Fruit fly (Drosophila melanogaster) Kc167 (cell line): ENCODE measurements around the gene Aduk.

Source experiments
- Myc ChIP-seq: fragments of >200 bp; optimal IDR thresholded peaks from 2 replicates; lab custom pipeline; 2017; ENCODE audit warnings: missing external identifiers
- Sin3A ChIP-seq: fragments of >200 bp; optimal IDR thresholded peaks from 2 replicates; lab custom pipeline; 2018; ENCODE audit warnings: missing external identifiers
- h ChIP-seq: fragments of >200 bp; optimal IDR thresholded peaks from 3 replicates; lab custom pipeline; 2018; ENCODE audit warnings: missing external identifiers
- insv ChIP-seq: fragments of >200 bp; optimal IDR thresholded peaks from 3 replicates; lab custom pipeline; 2018; ENCODE audit warnings: missing external identifiers
- psq ChIP-seq: fragments of >200 bp; optimal IDR thresholded peaks from 2 replicates; lab custom pipeline; 2017; ENCODE audit warnings: missing external identifiers
- ttk ChIP-seq: sonication (Bioruptor generic); optimal IDR thresholded peaks from 2 replicates; lab custom pipeline; 2017; ENCODE audit warnings: missing external identifiers

Gene Aduk

DNA sequence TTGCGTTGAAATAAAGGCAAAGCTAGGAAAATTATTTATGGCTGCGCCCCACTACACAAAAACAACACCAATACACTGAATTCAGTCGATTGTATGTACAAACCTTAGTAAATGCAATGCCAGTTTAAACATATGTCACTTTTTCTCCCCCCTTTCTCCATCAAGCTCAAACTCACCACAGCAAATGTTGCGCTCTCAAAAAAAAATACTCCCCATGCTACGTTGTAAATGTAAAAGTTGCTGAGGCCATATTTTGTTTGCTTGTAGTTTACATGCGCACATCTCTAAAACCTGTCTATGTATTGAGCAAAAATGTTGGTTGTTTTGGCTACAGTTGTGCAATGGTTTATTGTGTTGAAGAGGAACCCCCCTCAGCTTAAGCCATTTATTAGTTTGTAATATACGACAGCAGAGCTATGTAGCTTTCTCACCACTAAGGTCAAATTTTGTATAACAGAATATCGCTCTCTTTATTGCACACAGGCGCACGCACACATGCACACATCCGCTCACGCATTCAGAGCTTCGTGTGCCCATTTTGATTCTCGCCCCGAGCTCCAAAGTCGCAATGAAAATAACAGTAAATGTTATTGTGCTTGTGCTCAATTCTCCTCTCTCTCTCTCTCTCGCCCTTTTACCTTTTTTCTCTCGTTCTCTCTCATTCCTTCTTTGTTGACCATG is 18.2 kb upstream of the Aduk start:
- TF ChIP-seq Myc (no peak), psq (lab: Kevin White, UChicago) (no peak), insv (lab: Kevin White, UChicago) (no peak), ttk (no peak), Sin3A (lab: Kevin White, UChicago) (no peak), h (lab: Kevin White, UChicago) (no peak)

DNA sequence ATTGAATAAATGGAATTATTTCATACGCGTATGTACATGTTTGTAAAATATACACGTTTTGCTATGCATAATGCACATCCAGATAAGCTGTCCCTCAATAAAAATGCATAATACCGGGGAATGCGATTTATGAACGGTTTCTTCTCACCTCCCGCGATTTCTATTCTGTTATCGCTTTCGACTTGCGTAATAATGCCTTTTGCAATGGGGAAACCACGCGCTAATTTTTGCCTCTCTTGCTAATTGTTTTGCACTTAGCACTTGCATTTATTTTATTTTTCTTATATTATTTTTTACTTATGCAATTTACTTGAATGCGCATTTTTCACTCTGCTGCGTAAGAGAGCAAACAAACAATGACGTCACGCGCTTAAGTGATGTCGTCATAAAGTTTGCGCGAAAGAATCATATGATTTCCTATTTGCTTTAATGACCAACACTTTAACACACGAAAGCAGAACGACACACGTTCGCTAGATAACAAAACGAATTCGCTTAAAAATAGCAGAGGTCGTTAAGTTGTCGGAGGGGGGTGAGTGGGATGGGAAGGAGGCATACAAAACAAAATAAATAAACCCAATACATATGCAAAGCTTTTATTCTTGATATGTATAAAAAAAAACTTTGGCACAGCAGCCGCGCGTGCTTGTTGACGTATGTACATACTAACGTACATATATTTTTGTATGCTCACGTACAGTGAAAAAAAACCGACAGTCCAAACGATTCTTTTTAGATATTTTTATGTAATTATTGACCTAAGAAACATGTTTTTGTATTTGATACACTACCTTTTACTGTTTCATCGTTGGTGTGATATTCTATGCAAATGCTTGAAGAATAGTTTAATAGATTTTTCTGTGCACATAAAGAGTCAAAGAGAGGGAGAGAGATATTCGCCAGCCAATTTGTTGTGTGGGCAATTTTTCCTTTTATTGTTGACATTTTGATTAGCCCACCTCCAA is 17.2 kb upstream of the Aduk start:
- no peak for TF ChIP-seq psq (lab: Kevin White, UChicago)
- TF ChIP-seq insv (lab: Kevin White, UChicago) = no peak
- TF ChIP-seq Sin3A (lab: Kevin White, UChicago) = no peak

DNA sequence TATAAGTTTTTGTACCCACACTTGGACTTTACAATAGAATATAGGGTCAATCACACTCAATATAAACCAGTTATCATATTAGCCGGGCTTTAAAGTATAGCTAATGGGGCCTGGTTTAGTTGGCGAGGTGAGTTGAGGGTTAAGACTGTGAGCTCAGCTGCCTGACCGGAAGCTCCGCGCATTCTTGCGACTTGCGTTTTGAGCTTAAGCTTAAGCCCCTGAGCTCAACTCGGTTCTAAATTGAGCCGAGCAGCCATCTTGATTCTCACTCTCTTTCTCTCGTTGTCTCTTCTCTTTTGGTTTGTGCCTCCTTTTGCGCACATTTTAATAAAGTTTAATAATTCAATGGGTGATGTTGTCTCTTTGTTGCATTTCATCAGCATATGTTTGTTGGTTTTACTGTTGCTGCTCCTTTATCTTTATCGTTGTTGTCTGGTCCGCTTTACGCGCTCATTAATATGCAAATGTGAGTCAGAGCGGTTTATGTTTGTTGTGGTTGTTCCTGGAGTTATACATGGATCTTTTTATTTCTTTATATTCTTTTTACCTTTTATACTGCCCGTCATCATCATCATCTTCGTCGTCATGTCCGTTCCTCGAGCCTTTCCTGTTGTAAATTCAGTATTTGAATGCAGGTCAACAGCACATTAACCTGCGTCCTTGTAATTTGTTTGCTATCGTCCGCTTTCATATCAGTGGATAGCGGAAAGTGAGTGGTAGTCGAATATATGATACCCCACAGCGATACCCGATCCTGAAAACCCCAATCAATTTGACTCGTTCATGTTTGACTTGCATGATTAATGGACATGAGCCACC is 16.3 kb upstream of the Aduk start:
- TF ChIP-seq insv (lab: Kevin White, UChicago) = no peak
- no peak for TF ChIP-seq h (lab: Kevin White, UChicago)
- no peak for TF ChIP-seq ttk

DNA sequence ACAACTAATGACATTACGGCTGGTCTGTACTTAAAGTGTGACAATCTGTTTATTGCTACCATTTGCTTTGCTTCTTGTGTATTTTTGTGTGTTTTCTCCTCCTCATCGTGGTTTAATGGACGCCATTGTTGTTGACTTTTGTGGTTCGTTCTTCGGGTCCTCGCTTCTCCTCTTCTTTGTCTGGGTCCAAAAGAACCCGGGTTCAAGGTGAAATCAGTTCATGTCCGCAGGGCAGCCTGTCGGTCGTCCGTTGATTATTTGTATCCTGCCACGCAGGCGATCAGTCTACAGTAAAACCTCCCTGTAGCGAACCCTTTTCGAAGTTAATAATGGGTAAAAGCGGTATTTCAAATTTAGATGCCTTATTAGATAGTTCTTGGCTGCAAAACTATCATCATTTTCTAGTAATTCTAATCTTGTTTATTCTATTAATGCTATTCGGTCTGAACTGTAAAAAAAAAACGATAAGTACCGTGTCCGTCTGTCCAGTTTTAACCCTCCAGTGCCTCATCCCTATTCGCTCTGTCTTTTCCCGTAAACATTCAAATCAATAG is 14.8 kb upstream of the Aduk start:
- TF ChIP-seq insv (lab: Kevin White, UChicago) (no peak), Sin3A (lab: Kevin White, UChicago) (no peak), h (lab: Kevin White, UChicago) (no peak), psq (lab: Kevin White, UChicago) (no peak), Myc (no peak), ttk (no peak)

DNA sequence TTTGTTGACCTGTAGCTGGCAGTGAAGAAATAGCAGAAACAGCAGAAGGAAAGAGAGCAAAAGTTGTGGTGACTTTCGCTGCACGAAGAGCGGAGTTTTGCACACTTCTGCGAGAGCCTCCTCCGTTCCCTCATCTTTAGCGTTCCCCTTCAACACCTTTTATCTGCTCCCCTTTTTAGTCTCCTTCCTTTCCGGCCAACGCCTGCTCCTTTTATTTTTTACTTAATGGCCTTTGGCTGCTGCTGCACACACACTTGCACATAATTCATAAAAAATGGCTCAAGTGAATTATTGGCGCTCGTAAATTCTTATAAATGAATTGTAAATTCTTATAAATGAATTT is 13.8 kb upstream of the Aduk start:
- no peak for TF ChIP-seq h (lab: Kevin White, UChicago)
- TF ChIP-seq Myc = no peak
- no peak for TF ChIP-seq insv (lab: Kevin White, UChicago)
- no peak for TF ChIP-seq ttk
- no peak for TF ChIP-seq Sin3A (lab: Kevin White, UChicago)
- TF ChIP-seq psq (lab: Kevin White, UChicago) = no peak

DNA sequence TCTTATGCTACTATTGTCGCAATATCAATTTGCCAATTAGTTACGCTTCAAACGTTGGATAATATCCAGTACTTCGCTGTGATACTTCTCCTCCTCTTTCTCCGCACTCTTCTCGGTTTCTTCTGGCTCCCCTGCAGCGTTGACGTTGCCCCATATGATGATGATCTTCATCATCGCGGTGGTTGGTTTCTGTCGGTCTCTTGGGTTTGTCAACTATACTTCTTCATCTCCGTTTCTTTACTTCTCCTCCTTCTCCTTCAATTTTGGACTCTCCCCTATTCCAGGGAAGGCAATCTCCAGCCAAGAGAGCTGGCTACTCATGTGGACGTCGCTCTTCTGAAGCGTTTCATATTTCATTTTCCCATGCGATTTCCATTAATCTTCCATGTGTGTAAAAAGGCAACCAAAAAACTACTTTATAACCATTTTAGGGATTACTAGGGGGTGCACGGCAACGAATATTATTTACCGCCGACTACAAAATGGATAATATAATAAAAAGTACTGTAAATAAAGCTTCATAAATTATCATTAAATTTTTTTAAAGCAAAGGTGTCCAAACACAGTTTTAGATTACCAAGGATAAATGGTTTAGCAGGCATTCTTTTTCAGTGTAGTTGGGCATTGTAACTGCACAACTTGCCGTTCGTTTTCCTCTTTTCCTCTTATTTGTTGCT is 13.3 kb upstream of the Aduk start:
- no peak for TF ChIP-seq h (lab: Kevin White, UChicago)
- TF ChIP-seq insv (lab: Kevin White, UChicago) = no peak
- TF ChIP-seq Sin3A (lab: Kevin White, UChicago) = no peak
- TF ChIP-seq Myc = no peak

DNA sequence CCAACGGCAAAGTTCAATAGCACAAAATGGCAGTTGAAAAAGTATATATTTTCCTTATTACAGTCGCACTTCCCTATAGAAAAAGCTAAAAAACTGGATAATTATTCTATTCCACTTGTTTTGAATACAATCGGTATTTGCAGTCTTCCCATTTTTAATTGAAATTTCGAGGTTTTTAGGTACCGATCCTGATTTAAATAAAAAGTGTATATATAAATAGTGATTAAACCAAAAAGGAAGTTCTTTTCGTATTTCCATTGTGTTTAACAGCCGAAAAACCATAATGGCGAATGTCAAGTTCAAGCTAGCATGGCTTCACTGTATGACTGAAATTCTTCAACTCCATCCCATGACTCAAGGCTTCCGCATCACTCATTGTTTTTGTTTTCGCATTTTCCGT is 12.0 kb upstream of the Aduk start:
- no peak for TF ChIP-seq insv (lab: Kevin White, UChicago)
- TF ChIP-seq Myc = no peak
- TF ChIP-seq Sin3A (lab: Kevin White, UChicago) = no peak
- no peak for TF ChIP-seq psq (lab: Kevin White, UChicago)
- no peak for TF ChIP-seq ttk
- no peak for TF ChIP-seq h (lab: Kevin White, UChicago)

DNA sequence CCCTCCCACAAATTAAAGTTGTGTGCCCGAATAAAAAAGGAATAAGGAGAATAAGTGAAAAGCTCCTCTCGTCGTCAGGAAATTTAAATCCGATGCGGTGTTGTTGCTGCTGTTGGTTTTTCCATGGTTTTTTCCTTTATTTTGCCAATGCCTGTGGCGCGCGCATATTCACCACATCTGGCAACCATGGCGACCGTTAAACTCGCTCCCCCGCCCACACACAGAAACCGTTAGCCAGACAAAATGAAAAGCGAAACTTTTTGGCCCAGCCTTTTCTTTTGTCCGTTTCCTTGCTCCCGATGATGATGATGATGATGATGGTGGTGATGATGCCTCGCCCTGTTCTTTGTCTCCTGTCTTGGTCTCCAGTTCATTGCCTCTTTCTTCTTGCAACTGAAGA is 11.4 kb upstream of the Aduk start:
- TF ChIP-seq Myc (no peak), Sin3A (lab: Kevin White, UChicago) (no peak), psq (lab: Kevin White, UChicago) (no peak), insv (lab: Kevin White, UChicago) (no peak), h (lab: Kevin White, UChicago) (no peak), ttk (no peak)

DNA sequence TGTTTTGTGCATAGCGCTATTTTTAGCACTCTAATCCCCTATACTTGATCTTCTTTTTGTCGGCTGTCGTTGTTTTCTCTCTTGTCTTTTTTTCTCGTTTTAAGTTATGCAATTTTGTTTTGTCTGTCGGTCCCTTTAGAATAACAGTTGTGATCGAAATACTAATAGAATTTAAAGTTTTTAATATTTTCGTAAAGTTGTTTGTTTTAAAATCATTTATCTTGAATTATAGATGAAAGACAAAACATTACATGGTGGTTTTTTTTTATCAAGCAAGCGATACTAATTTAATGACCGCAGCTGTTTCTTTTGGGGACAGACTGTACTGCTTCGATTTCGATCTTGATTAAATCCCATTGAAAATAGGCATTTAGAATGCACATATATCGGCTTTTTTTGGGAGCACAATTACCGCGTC is 10.3 kb upstream of the Aduk start:
- TF ChIP-seq h (lab: Kevin White, UChicago) = no peak
- no peak for TF ChIP-seq Myc
- no peak for TF ChIP-seq insv (lab: Kevin White, UChicago)
- no peak for TF ChIP-seq ttk
- TF ChIP-seq Sin3A (lab: Kevin White, UChicago) = no peak
- no peak for TF ChIP-seq psq (lab: Kevin White, UChicago)

DNA sequence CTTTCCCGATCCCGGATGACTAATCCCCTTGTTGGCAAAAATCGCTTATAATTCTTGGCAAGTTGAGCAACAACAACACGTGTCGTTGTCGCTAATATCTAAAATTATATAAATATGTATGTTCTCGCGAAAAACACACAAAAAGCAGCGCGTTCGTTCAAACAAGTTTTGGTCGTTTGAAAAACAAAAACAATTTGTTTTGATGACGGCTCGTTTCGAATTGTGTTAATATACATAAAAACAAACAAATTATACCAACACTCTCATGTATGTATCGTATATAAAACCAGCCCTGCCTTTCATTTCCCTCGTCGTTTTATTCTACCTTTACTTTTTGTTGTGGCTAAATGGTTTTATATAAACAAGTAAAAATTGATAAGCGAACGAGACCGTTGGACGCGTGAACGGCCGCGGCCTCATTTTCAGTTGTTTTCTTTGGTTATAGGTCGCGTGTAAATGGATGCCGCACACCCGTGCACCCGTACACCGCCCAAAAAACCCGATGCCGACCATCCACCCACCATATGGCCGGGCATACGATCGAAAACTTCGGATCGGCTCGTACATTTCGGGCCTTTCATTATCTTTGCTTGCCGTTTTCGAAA is 9.8 kb upstream of the Aduk start:
- TF ChIP-seq Myc (no peak), psq (lab: Kevin White, UChicago) (no peak), h (lab: Kevin White, UChicago) (no peak), insv (lab: Kevin White, UChicago) (no peak), Sin3A (lab: Kevin White, UChicago) (no peak), ttk (no peak)

DNA sequence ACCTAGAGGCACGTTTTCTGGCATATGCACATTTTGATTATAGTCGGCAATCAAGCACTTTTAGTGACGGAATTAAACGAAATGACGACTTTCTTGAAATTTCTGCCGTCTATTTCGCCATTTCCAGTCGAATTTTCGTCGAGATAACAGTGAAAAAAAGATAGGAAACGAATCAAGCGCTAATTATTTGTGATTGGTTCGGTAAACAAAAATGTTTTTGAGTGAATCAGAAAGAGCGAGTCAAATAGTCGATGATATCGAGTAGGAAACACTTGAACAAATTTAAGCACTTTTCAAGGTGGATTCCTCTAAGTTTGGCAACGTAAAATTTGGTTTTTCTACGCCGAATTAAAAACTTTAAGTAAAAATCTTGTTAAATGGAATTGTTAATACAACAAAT is 9.1 kb upstream of the Aduk start:
- no peak for TF ChIP-seq psq (lab: Kevin White, UChicago)
- TF ChIP-seq insv (lab: Kevin White, UChicago) = no peak
- TF ChIP-seq ttk = no peak
- no peak for TF ChIP-seq h (lab: Kevin White, UChicago)
- TF ChIP-seq Sin3A (lab: Kevin White, UChicago) = no peak
- TF ChIP-seq Myc = no peak
